Fruit fly (Drosophila melanogaster) whole organism, wandering third instar larva: ENCODE measurements around the gene SH3PX1.

Experiments used
- Abd-B ChIP-seq: fragments of >200 bp; optimal IDR thresholded peaks from 2 replicates; lab custom pipeline; 2017; ENCODE audit warnings: missing biosample characterization, missing genetic modification characterization
- CG32264 ChIP-seq: fragments of 200-800 bp; sonication (Bioruptor generic); optimal IDR thresholded peaks from 2 replicates; lab custom pipeline; 2016; ENCODE audit warnings: missing biosample characterization, missing genetic modification characterization
- CG9705 ChIP-seq: fragments of 200-800 bp; sonication (Bioruptor generic); optimal IDR thresholded peaks from 2 replicates; lab custom pipeline; 2018; ENCODE audit warnings: missing biosample characterization, mild to moderate bottlenecking, missing genetic modification characterization
- CrebA ChIP-seq: fragments of 200-800 bp; sonication (Bioruptor generic); optimal IDR thresholded peaks from 2 replicates; lab custom pipeline; 2016; ENCODE audit warnings: missing biosample characterization, mild to moderate bottlenecking, missing genetic modification characterization, borderline replicate concordance
- Dfd ChIP-seq: fragments of >200 bp; optimal IDR thresholded peaks from 2 replicates; lab custom pipeline; 2017; ENCODE audit warnings: missing biosample characterization, missing genetic modification characterization
- Dif ChIP-seq: fragments of 200-275, 200-300 bp; sonication (Bioruptor generic); optimal IDR thresholded peaks from 2 replicates; lab custom pipeline; 2018; ENCODE audit warnings: missing biosample characterization, missing genetic modification characterization; ENCODE audit not compliant: partially characterized antibody
- GATAd ChIP-seq: sonication (Bioruptor generic); optimal IDR thresholded peaks from 2 replicates; lab custom pipeline; 2016; ENCODE audit warnings: missing biosample characterization, missing genetic modification characterization
- HLH106 ChIP-seq: fragments of 200-800 bp; optimal IDR thresholded peaks from 3 replicates; lab custom pipeline; 2019; ENCODE audit warnings: missing biosample characterization, mild to moderate bottlenecking, missing genetic modification characterization, moderate library complexity
- Hnf4 ChIP-seq: fragments of 200-800 bp; sonication (Bioruptor generic); optimal IDR thresholded peaks from 2 replicates; lab custom pipeline; 2016; ENCODE audit warnings: missing biosample characterization, mild to moderate bottlenecking, missing genetic modification characterization
- Hr78 ChIP-seq: fragments of >200 bp; optimal IDR thresholded peaks from 2 replicates; lab custom pipeline; 2017; ENCODE audit warnings: missing biosample characterization, missing genetic modification characterization
- Hr83 ChIP-seq: fragments of 200-300 bp; sonication (Bioruptor generic); optimal IDR thresholded peaks from 2 replicates; lab custom pipeline; 2016; ENCODE audit warnings: missing biosample characterization, mild to moderate bottlenecking, missing genetic modification characterization, moderate library complexity; ENCODE audit not compliant: poor library complexity, severe bottlenecking
- Jra ChIP-seq: sonication (Bioruptor generic); optimal IDR thresholded peaks from 2 replicates; lab custom pipeline; 2016; ENCODE audit warnings: missing biosample characterization, missing genetic modification characterization
- Mio ChIP-seq: sonication (Bioruptor generic); optimal IDR thresholded peaks from 2 replicates; lab custom pipeline; 2016; ENCODE audit warnings: missing biosample characterization, missing genetic modification characterization
- Myc ChIP-seq: fragments of >200 bp; optimal IDR thresholded peaks from 2 replicates; lab custom pipeline; 2017
- N ChIP-seq: fragments of >200 bp; optimal IDR thresholded peaks from 2 replicates; lab custom pipeline; 2018; ENCODE audit warnings: missing biosample characterization, missing external identifiers, missing genetic modification characterization
- OdsH ChIP-seq: fragments of 200-800 bp; sonication (Bioruptor generic); optimal IDR thresholded peaks from 2 replicates; lab custom pipeline; 2016; ENCODE audit warnings: missing biosample characterization, mild to moderate bottlenecking, missing genetic modification characterization
- Rel ChIP-seq, 2 experiments: fragments of 200-800 bp; sonication (Bioruptor generic) in 1 of 2; optimal IDR thresholded peaks; 2 replicates in 1 of 2; 3 replicates in 1 of 2; lab custom pipeline; 2016 to 2019; ENCODE audit warnings: mild to moderate bottlenecking in 2 of 2, missing biosample characterization in 2 of 2, missing genetic modification characterization in 2 of 2, moderate library complexity in 1 of 2
- Sp1 ChIP-seq: fragments of 200-800 bp; sonication (Bioruptor generic); optimal IDR thresholded peaks from 3 replicates; lab custom pipeline; 2019; ENCODE audit warnings: missing biosample characterization, mild to moderate bottlenecking, missing genetic modification characterization, moderate library complexity
- Vsx2 ChIP-seq: fragments of 200-300, 225-300 bp; sonication (Bioruptor generic); optimal IDR thresholded peaks from 2 replicates; lab custom pipeline; 2018; ENCODE audit warnings: missing biosample characterization, missing genetic modification characterization; ENCODE audit not compliant: partially characterized antibody
- br ChIP-seq: fragments of 200-800 bp; sonication (Bioruptor generic); optimal IDR thresholded peaks from 2 replicates; lab custom pipeline; 2016; ENCODE audit warnings: missing biosample characterization, missing genetic modification characterization
- brk ChIP-seq: fragments of 200-800 bp; sonication (Bioruptor generic); optimal IDR thresholded peaks from 2 replicates; lab custom pipeline; 2016; ENCODE audit warnings: missing biosample characterization, mild to moderate bottlenecking, missing genetic modification characterization
- dl ChIP-seq, 2 experiments: fragments of 175-275, 200-275 bp in 1 of 2; fragments of 200-275 bp in 1 of 2; sonication (Bioruptor generic); optimal IDR thresholded peaks; lab custom pipeline; 2018; ENCODE audit warnings: mild to moderate bottlenecking in 2 of 2, missing biosample characterization in 2 of 2, missing genetic modification characterization in 2 of 2, moderate library complexity in 2 of 2; ENCODE audit not compliant: partially characterized antibody in 2 of 2, insufficient read depth in 1 of 2
- dmrt93B ChIP-seq: fragments of 200-800 bp; sonication (Bioruptor generic); optimal IDR thresholded peaks from 2 replicates; lab custom pipeline; 2018; ENCODE audit warnings: missing biosample characterization, mild to moderate bottlenecking, missing genetic modification characterization
- dsf ChIP-seq: sonication (Bioruptor generic); optimal IDR thresholded peaks from 2 replicates; lab custom pipeline; 2016; ENCODE audit warnings: missing biosample characterization, missing genetic modification characterization, borderline replicate concordance
- ey ChIP-seq: fragments of 200-800 bp; sonication (Bioruptor generic); optimal IDR thresholded peaks from 2 replicates; lab custom pipeline; 2016; ENCODE audit warnings: missing biosample characterization, missing genetic modification characterization
- foxo ChIP-seq, 2 experiments: fragments of 200-800 bp; sonication (Bioruptor generic); optimal IDR thresholded peaks; 2 replicates in 1 of 2; 3 replicates in 1 of 2; lab custom pipeline; 2016 to 2017; ENCODE audit warnings: missing biosample characterization in 2 of 2, missing genetic modification characterization in 2 of 2
- fru ChIP-seq: fragments of 200-800 bp; sonication (Bioruptor generic); optimal IDR thresholded peaks from 3 replicates; lab custom pipeline; 2016; ENCODE audit warnings: missing biosample characterization, mild to moderate bottlenecking, missing genetic modification characterization
- h ChIP-seq: fragments of 200-800 bp; sonication (Bioruptor generic); optimal IDR thresholded peaks from 3 replicates; lab custom pipeline; 2016; ENCODE audit warnings: missing biosample characterization, mild to moderate bottlenecking, missing genetic modification characterization
- jim ChIP-seq: fragments of 175-275, 200-325 bp; sonication (Bioruptor generic); optimal IDR thresholded peaks from 2 replicates; lab custom pipeline; 2016; ENCODE audit warnings: missing biosample characterization, mild to moderate bottlenecking, missing genetic modification characterization
- lola ChIP-seq: fragments of >200 bp; optimal IDR thresholded peaks from 2 replicates; lab custom pipeline; 2017; ENCODE audit warnings: missing biosample characterization, missing genetic modification characterization
- psq ChIP-seq: fragments of 200-800 bp; sonication (Bioruptor generic); optimal IDR thresholded peaks from 3 replicates; lab custom pipeline; 2017; ENCODE audit warnings: missing biosample characterization, mild to moderate bottlenecking, missing genetic modification characterization, moderate library complexity
- rgr ChIP-seq: fragments of 200-800 bp; sonication (Bioruptor generic); optimal IDR thresholded peaks from 3 replicates; lab custom pipeline; 2016; ENCODE audit warnings: missing biosample characterization, mild to moderate bottlenecking, missing genetic modification characterization
- sage ChIP-seq: fragments of 200-800 bp; sonication (Bioruptor generic); optimal IDR thresholded peaks from 2 replicates; lab custom pipeline; 2016; ENCODE audit warnings: missing biosample characterization, mild to moderate bottlenecking, missing genetic modification characterization
- sv ChIP-seq: fragments of 200-800 bp; sonication (Bioruptor generic); optimal IDR thresholded peaks from 3 replicates; lab custom pipeline; 2016; ENCODE audit warnings: missing biosample characterization, missing genetic modification characterization
- tai ChIP-seq: sonication (Bioruptor generic); optimal IDR thresholded peaks from 2 replicates; lab custom pipeline; 2016; ENCODE audit warnings: missing biosample characterization, missing genetic modification characterization
- usp ChIP-seq: fragments of >200 bp; optimal IDR thresholded peaks from 2 replicates; lab custom pipeline; 2017; ENCODE audit warnings: missing biosample characterization, missing genetic modification characterization

SH3PX1 gene

dm6 chr3L:9694169-9694866 is 19.3 kb downstream of the SH3PX1 start:
- peak; percentile 94 for TF ChIP-seq Dif (GFP tag; lab: Kevin White, UChicago)
- no peak for TF ChIP-seq Rel (GFP tag; optimal IDR thresholded peaks at IDR 0.05; lab: Kevin White, UChicago)
- peak; percentile 36 for TF ChIP-seq Rel (tag; optimal IDR thresholded peaks at IDR 0.05; lab: Kevin White, UChicago)
- no peak for TF ChIP-seq Abd-B
- peak; percentile 44 for TF ChIP-seq sage (GFP tag; lab: Kevin White, UChicago)
- TF ChIP-seq Jra (GFP tag; lab: Kevin White, UChicago), result no peak
- no peak for TF ChIP-seq h (GFP tag; lab: Kevin White, UChicago)
- peak; percentile 84 to 92 for TF ChIP-seq dl (GFP tag; optimal IDR thresholded peaks at IDR 0.05; lab: Kevin White, UChicago; ENCODE audit: insufficient read depth in 1 of 2, partially characterized antibody in 2 of 2)
- peak; percentile 62 for TF ChIP-seq brk (GFP tag; lab: Kevin White, UChicago)
- TF ChIP-seq dsf, result no peak

- TF ChIP-seq Hr78 (GFP tag; lab: Kevin White, UChicago) (no peak), Myc (lab: Kevin White, UChicago) (no peak), Dfd (GFP tag; lab: Kevin White, UChicago) (no peak), psq (GFP tag; lab: Kevin White, UChicago) (no peak), CrebA (GFP tag; lab: Kevin White, UChicago) (no peak), h (GFP tag; lab: Kevin White, UChicago) (no peak), sage (GFP tag; lab: Kevin White, UChicago) (peak; percentile 0), Abd-B (no peak), rgr (GFP tag; lab: Kevin White, UChicago) (no peak), brk (GFP tag; lab: Kevin White, UChicago) (peak; percentile 16), Rel (GFP tag; optimal IDR thresholded peaks at IDR 0.05; lab: Kevin White, UChicago) (peak; percentile 53), Rel (tag; optimal IDR thresholded peaks at IDR 0.05; lab: Kevin White, UChicago) (no peak), HLH106 (no peak), OdsH (GFP tag; lab: Kevin White, UChicago) (no peak), Hr83 (GFP tag; lab: Kevin White, UChicago) (no peak), dl (GFP tag; optimal IDR thresholded peaks at IDR 0.05; lab: Kevin White, UChicago; ENCODE audit: insufficient read depth in 1 of 2, partially characterized antibody in 2 of 2) (no peak), dmrt93B (GFP tag; lab: Kevin White, UChicago) (no peak), Dif (GFP tag; lab: Kevin White, UChicago) (no peak), ey (GFP tag; lab: Kevin White, UChicago) (no peak), tai (GFP tag; lab: Kevin White, UChicago) (no peak), Jra (GFP tag; lab: Kevin White, UChicago) (no peak), foxo (GFP tag; optimal IDR thresholded peaks at IDR 0.05; lab: Kevin White, UChicago) (no peak), jim (no peak), CG32264 (no peak), N (GFP tag; lab: Kevin White, UChicago) (peak; percentile 21), br (GFP tag; lab: Kevin White, UChicago) (no peak)
Measured at dm6 chr3L:9693552-9694133, 20.0 kb downstream of the SH3PX1 start.

dm6 chr3L:9692892-9693551 is 20.6 kb downstream of the SH3PX1 start:
- peak; percentile 89 for TF ChIP-seq tai (GFP tag; lab: Kevin White, UChicago)
- peak; percentile 79 for TF ChIP-seq brk (GFP tag; lab: Kevin White, UChicago)
- no peak for TF ChIP-seq GATAd (GFP tag; lab: Kevin White, UChicago)
- TF ChIP-seq h (GFP tag; lab: Kevin White, UChicago), result peak; percentile 95
- TF ChIP-seq lola, result no peak
- TF ChIP-seq Mio (GFP tag; lab: Kevin White, UChicago), result peak; percentile 71
- peak; percentile 93 for TF ChIP-seq Sp1
- TF ChIP-seq dmrt93B (GFP tag; lab: Kevin White, UChicago), result peak; percentile 94
- TF ChIP-seq N (GFP tag; lab: Kevin White, UChicago), result peak; percentile 16
- no peak for TF ChIP-seq Hr83 (GFP tag; lab: Kevin White, UChicago)
- peak; percentile 92 for TF ChIP-seq sv (GFP tag; lab: Kevin White, UChicago)
- TF ChIP-seq CG9705, result peak; percentile 85
- TF ChIP-seq usp (GFP tag; lab: Kevin White, UChicago), result no peak
- TF ChIP-seq Hnf4 (GFP tag; lab: Kevin White, UChicago), result peak; percentile 80
- TF ChIP-seq Vsx2 (GFP tag; lab: Kevin White, UChicago), result no peak
- TF ChIP-seq Abd-B, result no peak
- TF ChIP-seq OdsH (GFP tag; lab: Kevin White, UChicago), result peak; percentile 96
- no peak for TF ChIP-seq jim
- TF ChIP-seq dsf, result peak; percentile 64
- TF ChIP-seq Hr78 (GFP tag; lab: Kevin White, UChicago), result no peak
- TF ChIP-seq br (GFP tag; lab: Kevin White, UChicago), result peak; percentile 95
- TF ChIP-seq fru (GFP tag; lab: Kevin White, UChicago), result peak; percentile 96
- TF ChIP-seq Jra (GFP tag; lab: Kevin White, UChicago), result peak; percentile 85
- peak; percentile 95 for TF ChIP-seq ey (GFP tag; lab: Kevin White, UChicago)
- no peak for TF ChIP-seq Dif (GFP tag; lab: Kevin White, UChicago)
- peak; percentile 93 for TF ChIP-seq psq (GFP tag; lab: Kevin White, UChicago)
- peak; percentile 29 for TF ChIP-seq Rel (GFP tag; optimal IDR thresholded peaks at IDR 0.05; lab: Kevin White, UChicago)
- peak; percentile 36 for TF ChIP-seq Rel (tag; optimal IDR thresholded peaks at IDR 0.05; lab: Kevin White, UChicago)
- TF ChIP-seq Dfd (GFP tag; lab: Kevin White, UChicago), result no peak
- TF ChIP-seq foxo (GFP tag; optimal IDR thresholded peaks at IDR 0.05; lab: Kevin White, UChicago), result peak; percentile 55 to 95
- no peak for TF ChIP-seq CrebA (GFP tag; lab: Kevin White, UChicago)
- TF ChIP-seq rgr (GFP tag; lab: Kevin White, UChicago), result peak; percentile 93
- TF ChIP-seq CG32264, result peak; percentile 83
